Worm (Caenorhabditis elegans) whole organism, young adult: ENCODE results near the gene Y54G2A.37.
"Not testable (repeated sequence)": the region's sequence is repeated elsewhere in the genome, so short reads cannot be mapped to it uniquely, and the experiment has no call there.

Experiments used
- B0261.1 ChIP-seq: sonication (generic microtip); optimal IDR thresholded peaks from 2 replicates; lab custom pipeline; 2016; ENCODE audit warnings: mild to moderate bottlenecking, missing genetic modification characterization, moderate library complexity, missing compliant biosample characterization
- D2030.7 ChIP-seq: fragments of 200-800 bp; sonication (Bioruptor generic); IDR thresholded peaks from 2 replicates; pipeline ENCODE4 v1.3.6; 2022; ENCODE audit warnings: missing genetic modification reagents, missing genetic modification characterization, missing compliant biosample characterization
- F10E7.11 ChIP-seq: sonication (generic microtip); optimal IDR thresholded peaks from 2 replicates; lab custom pipeline; 2017; ENCODE audit warnings: mild to moderate bottlenecking, missing genetic modification characterization, moderate library complexity, missing compliant biosample characterization
- K11D2.4 ChIP-seq: fragments of 200-800 bp; sonication (Bioruptor generic); IDR thresholded peaks from 2 replicates; pipeline ENCODE4 v1.3.6; 2022; ENCODE audit warnings: missing genetic modification reagents, missing genetic modification characterization, missing compliant biosample characterization
- T07F8.4 ChIP-seq: sonication (generic microtip); optimal IDR thresholded peaks from 2 replicates; lab custom pipeline; 2016; ENCODE audit warnings: mild to moderate bottlenecking, missing genetic modification characterization, moderate library complexity, missing compliant biosample characterization
- Y79H2A.3 ChIP-seq: fragments of 200-800 bp; sonication (Bioruptor generic); conservative IDR thresholded peaks from 2 replicates; pipeline ENCODE4 v1.3.6; 2022; ENCODE audit warnings: missing genetic modification reagents, missing genetic modification characterization, missing compliant biosample characterization
- ama-1 ChIP-seq, 3 experiments: fragments of 150-350 bp in 1 of 3; sonication (generic microtip) in 2 of 3; optimal IDR thresholded peaks; 2 replicates each; lab custom pipeline; 2014 to 2018; ENCODE audit warnings: missing biosample characterization in 2 of 3, missing genetic modification characterization in 2 of 3, missing genetic modification reagents in 2 of 3
- athp-1 ChIP-seq: sonication (generic microtip); optimal IDR thresholded peaks from 2 replicates; lab custom pipeline; 2017; ENCODE audit warnings: mild to moderate bottlenecking, missing genetic modification characterization, missing compliant biosample characterization
- attf-5 ChIP-seq: fragments of 200-800 bp; sonication (Bioruptor generic); optimal IDR thresholded peaks from 2 replicates; lab custom pipeline; 2018; ENCODE audit warnings: mild to moderate bottlenecking, missing genetic modification characterization, missing compliant biosample characterization
- bed-1 ChIP-seq: fragments of 200-800 bp; sonication (Bioruptor generic); IDR thresholded peaks from 2 replicates; pipeline ENCODE4 v1.3.6; 2022; ENCODE audit warnings: missing genetic modification reagents, missing genetic modification characterization, missing compliant biosample characterization
- ceh-100 ChIP-seq: fragments of 200-800 bp; sonication (Bioruptor generic); IDR thresholded peaks from 2 replicates; pipeline ENCODE4 v1.3.6; 2022; ENCODE audit warnings: missing genetic modification reagents, missing genetic modification characterization, missing compliant biosample characterization
- dpff-1 ChIP-seq: sonication (generic microtip); optimal IDR thresholded peaks from 2 replicates; lab custom pipeline; 2017; ENCODE audit warnings: mild to moderate bottlenecking, missing genetic modification characterization, missing compliant biosample characterization
- egl-18 ChIP-seq: fragments of 200-800 bp; sonication (Bioruptor generic); IDR thresholded peaks from 2 replicates; pipeline ENCODE4 v1.3.6; 2022; ENCODE audit warnings: missing genetic modification reagents, missing genetic modification characterization, missing compliant biosample characterization
- egl-44 ChIP-seq: fragments of 200-800 bp; sonication (Bioruptor generic); IDR thresholded peaks from 2 replicates; pipeline ENCODE4 v1.3.6; 2022; ENCODE audit warnings: missing genetic modification reagents, missing genetic modification characterization, missing compliant biosample characterization
- fkh-3 ChIP-seq: sonication (generic microtip); optimal IDR thresholded peaks from 2 replicates; lab custom pipeline; 2016; ENCODE audit warnings: mild to moderate bottlenecking, missing genetic modification characterization, missing compliant biosample characterization
- him-1 ChIP-seq: sonication (generic microtip); optimal IDR thresholded peaks from 2 replicates; lab custom pipeline; 2016; ENCODE audit warnings: missing genotype, missing genetic modification reagents, missing genetic modification characterization, missing compliant biosample characterization
- hlh-26 ChIP-seq: fragments of 200-800 bp; sonication (Bioruptor generic); conservative IDR thresholded peaks from 2 replicates; pipeline ENCODE4 v1.3.6; 2022; ENCODE audit warnings: missing genetic modification reagents, missing genetic modification characterization, missing compliant biosample characterization
- hmg-1.2 ChIP-seq: fragments of 200-800 bp; sonication (Bioruptor generic); IDR thresholded peaks from 2 replicates; pipeline ENCODE4 v1.3.6; 2022; ENCODE audit warnings: missing genetic modification reagents, missing genetic modification characterization, missing compliant biosample characterization
- hrde-1 ChIP-seq: sonication (generic microtip); optimal IDR thresholded peaks from 2 replicates; lab custom pipeline; 2016; ENCODE audit warnings: missing genetic modification characterization, mild to moderate bottlenecking, missing compliant biosample characterization, moderate library complexity, missing genotype, missing genetic modification reagents, borderline replicate concordance
- hsf-1 ChIP-seq: fragments of 200-800 bp; sonication (Bioruptor generic); IDR thresholded peaks from 2 replicates; pipeline ENCODE4 v1.3.6; 2022; ENCODE audit warnings: missing genetic modification reagents, missing genetic modification characterization, missing compliant biosample characterization
- lag-1 ChIP-seq: fragments of 200-800 bp; sonication (Bioruptor generic); IDR thresholded peaks from 2 replicates; pipeline ENCODE4 v1.3.6; 2022; ENCODE audit warnings: missing genetic modification reagents, missing genetic modification characterization, missing compliant biosample characterization
- lin-26 ChIP-seq: fragments of 200-800 bp; sonication (Bioruptor generic); IDR thresholded peaks from 2 replicates; pipeline ENCODE4 v1.3.6; 2022; ENCODE audit warnings: missing genetic modification reagents, missing genetic modification characterization, missing compliant biosample characterization
- lin-35 ChIP-seq, 3 experiments: fragments of 150-350 bp in 2 of 3; sonication (generic microtip) in 1 of 3; optimal IDR thresholded peaks; 2 replicates each; lab custom pipeline; 2014 to 2018; ENCODE audit warnings: missing biosample characterization in 3 of 3, missing genetic modification characterization in 3 of 3, missing genetic modification reagents in 3 of 3
- madf-10 ChIP-seq: sonication (generic microtip); optimal IDR thresholded peaks from 2 replicates; lab custom pipeline; 2016; ENCODE audit warnings: mild to moderate bottlenecking, missing genetic modification characterization, missing compliant biosample characterization
- mel-28 ChIP-seq: sonication (generic microtip); optimal IDR thresholded peaks from 2 replicates; lab custom pipeline; 2016; ENCODE audit warnings: borderline replicate concordance, mild to moderate bottlenecking, missing genetic modification characterization, missing compliant biosample characterization
- nfya-1 ChIP-seq: sonication (generic microtip); optimal IDR thresholded peaks from 2 replicates; lab custom pipeline; 2017; ENCODE audit warnings: antibody characterized with exemption, missing compliant biosample characterization, missing genetic modification characterization, borderline replicate concordance; ENCODE audit not compliant: insufficient read depth
- nhr-90 ChIP-seq: sonication (generic microtip); optimal IDR thresholded peaks from 2 replicates; lab custom pipeline; 2016; ENCODE audit warnings: missing genotype, mild to moderate bottlenecking, missing genetic modification characterization, missing compliant biosample characterization
- rec-8 ChIP-seq, 2 experiments: sonication (generic microtip); optimal IDR thresholded peaks; 2 replicates each; lab custom pipeline; 2016; ENCODE audit warnings: mild to moderate bottlenecking in 2 of 2, missing genetic modification characterization in 2 of 2, missing genetic modification reagents in 2 of 2, missing genotype in 2 of 2, missing biosample characterization in 1 of 2, missing compliant biosample characterization in 1 of 2, moderate library complexity in 1 of 2
- sdz-38 ChIP-seq: sonication (generic microtip); optimal IDR thresholded peaks from 2 replicates; lab custom pipeline; 2016; ENCODE audit warnings: missing genotype, missing genetic modification characterization, missing compliant biosample characterization
- snpc-1.3 ChIP-seq: sonication (generic microtip); optimal IDR thresholded peaks from 2 replicates; lab custom pipeline; 2017; ENCODE audit warnings: missing genetic modification characterization, mild to moderate bottlenecking, missing compliant biosample characterization, antibody characterized with exemption, moderate library complexity, missing genotype, missing genetic modification reagents; ENCODE audit not compliant: insufficient read depth
- snpc-3.4 ChIP-seq: sonication (generic microtip); optimal IDR thresholded peaks from 2 replicates; lab custom pipeline; 2017; ENCODE audit warnings: missing genetic modification characterization, mild to moderate bottlenecking, missing compliant biosample characterization, antibody characterized with exemption, moderate library complexity, missing genotype, missing genetic modification reagents
- sptf-2 ChIP-seq: fragments of 200-800 bp; sonication (Bioruptor generic); optimal IDR thresholded peaks from 2 replicates; lab custom pipeline; 2018; ENCODE audit warnings: mild to moderate bottlenecking, missing genetic modification characterization, missing compliant biosample characterization
- tlf-1 ChIP-seq: fragments of 200-800 bp; sonication (Bioruptor generic); optimal IDR thresholded peaks from 2 replicates; lab custom pipeline; 2018; ENCODE audit warnings: mild to moderate bottlenecking, missing genetic modification characterization, missing compliant biosample characterization
- xnd-1 ChIP-seq: sonication (generic microtip); optimal IDR thresholded peaks from 2 replicates; lab custom pipeline; 2016; ENCODE audit warnings: missing genotype, missing genetic modification reagents, missing genetic modification characterization, missing compliant biosample characterization
- ztf-22 ChIP-seq: fragments of 200-800 bp; sonication (Bioruptor generic); optimal IDR thresholded peaks from 2 replicates; lab custom pipeline; 2018; ENCODE audit warnings: mild to moderate bottlenecking, missing genetic modification characterization, moderate library complexity, missing compliant biosample characterization
- ztf-6 ChIP-seq: fragments of 200-800 bp; sonication (Bioruptor generic); IDR thresholded peaks from 2 replicates; pipeline ENCODE4 v1.3.6; 2022; ENCODE audit warnings: missing genetic modification reagents, missing genetic modification characterization, missing compliant biosample characterization

Y54G2A.37 gene

ce11 chrIV:2801004-2801403 is 19.5 kb upstream of the Y54G2A.37 start (continued):
- no peak for TF ChIP-seq hlh-26 (GFP tag; lab: Robert Waterston, UW)
- TF ChIP-seq him-1 = peak; percentile 46
- TF ChIP-seq tlf-1 (GFP tag; lab: Kevin White, UChicago) = no peak
- TF ChIP-seq B0261.1 = peak; percentile 88
- no peak for TF ChIP-seq nfya-1 (tag; lab: Kevin White, UChicago)
- no peak for TF ChIP-seq ama-1 (optimal IDR thresholded peaks at IDR 0.05; lab: Kevin White, UChicago)
- TF ChIP-seq ama-1 (GFP tag; optimal IDR thresholded peaks at IDR 0.05; lab: Kevin White, UChicago) = peak in 1 of 2 experiments; percentile 54
- no peak for TF ChIP-seq Y79H2A.3 (GFP tag; lab: Robert Waterston, UW)
- no peak for TF ChIP-seq egl-44 (GFP tag; lab: Robert Waterston, UW)
- TF ChIP-seq ztf-6 (GFP tag; lab: Robert Waterston, UW) = no peak
- peak; percentile 62 for TF ChIP-seq snpc-1.3
- TF ChIP-seq lin-26 (GFP tag; lab: Robert Waterston, UW) = peak; percentile 83
- TF ChIP-seq hsf-1 (GFP tag; lab: Robert Waterston, UW) = peak; percentile 71
- no peak for TF ChIP-seq egl-18
- TF ChIP-seq ztf-22 (GFP tag; lab: Kevin White, UChicago) = no peak
- TF ChIP-seq madf-10 (tag; lab: Kevin White, UChicago) = no peak
- TF ChIP-seq T07F8.4 (tag; lab: Kevin White, UChicago) = peak; percentile 1
- no peak for TF ChIP-seq bed-1 (GFP tag; lab: Robert Waterston, UW)
- TF ChIP-seq fkh-3 (tag; lab: Kevin White, UChicago) = no peak
- TF ChIP-seq nhr-90 (tag; lab: Kevin White, UChicago) = peak; percentile 71
- TF ChIP-seq rec-8 (tag; optimal IDR thresholded peaks at IDR 0.05; lab: Kevin White, UChicago) = peak in 1 of 2 experiments; percentile 78
- TF ChIP-seq sptf-2 (GFP tag; lab: Kevin White, UChicago) = no peak
- no peak for TF ChIP-seq lag-1 (GFP tag; lab: Robert Waterston, UW)
- TF ChIP-seq K11D2.4 = 0 out of 2 replicates have a peak, but pooled peaks have one; percentile 28
- TF ChIP-seq D2030.7 (GFP tag; lab: Robert Waterston, UW) = peak; percentile 77
- no peak for TF ChIP-seq sdz-38 (tag; lab: Kevin White, UChicago)
- TF ChIP-seq athp-1 = peak; percentile 11
- TF ChIP-seq ceh-100 = no peak
- peak; percentile 11 for TF ChIP-seq attf-5 (GFP tag; lab: Kevin White, UChicago)
- TF ChIP-seq snpc-3.4 (tag; lab: Kevin White, UChicago) = peak; percentile 80
- TF ChIP-seq mel-28 (tag; lab: Kevin White, UChicago) = no peak
- TF ChIP-seq lin-35 (GFP tag; optimal IDR thresholded peaks at IDR 0.05; lab: Kevin White, UChicago) = peak in 1 of 3 experiments; percentile 27
- no peak for TF ChIP-seq dpff-1 (tag; lab: Kevin White, UChicago)
- no peak for TF ChIP-seq xnd-1 (tag; lab: Kevin White, UChicago)
- peak; percentile 67 for TF ChIP-seq hmg-1.2 (GFP tag; lab: Robert Waterston, UW)
- no peak for TF ChIP-seq F10E7.11 (tag; lab: Kevin White, UChicago)
- TF ChIP-seq hrde-1 (tag; lab: Kevin White, UChicago) = peak; percentile 27
- TF ChIP-seq, all 124 proteins: peak for 45

- not testable (repeated sequence) for TF ChIP-seq snpc-1.3; egl-44 (GFP tag; lab: Robert Waterston, UW); xnd-1 (tag; lab: Kevin White, UChicago)
These were observed 18.9 kb upstream of the Y54G2A.37 start, which contains the start of gene Y54G2A.44 for ce11 chrIV:2801558-2801957. Gene Y54G2A.44 (plus strand): TSS chrIV:2801858.
